Fruit fly (Drosophila melanogaster): Measurements from ENCODE around the gene Flo2.

Flo2 gene

DNA sequence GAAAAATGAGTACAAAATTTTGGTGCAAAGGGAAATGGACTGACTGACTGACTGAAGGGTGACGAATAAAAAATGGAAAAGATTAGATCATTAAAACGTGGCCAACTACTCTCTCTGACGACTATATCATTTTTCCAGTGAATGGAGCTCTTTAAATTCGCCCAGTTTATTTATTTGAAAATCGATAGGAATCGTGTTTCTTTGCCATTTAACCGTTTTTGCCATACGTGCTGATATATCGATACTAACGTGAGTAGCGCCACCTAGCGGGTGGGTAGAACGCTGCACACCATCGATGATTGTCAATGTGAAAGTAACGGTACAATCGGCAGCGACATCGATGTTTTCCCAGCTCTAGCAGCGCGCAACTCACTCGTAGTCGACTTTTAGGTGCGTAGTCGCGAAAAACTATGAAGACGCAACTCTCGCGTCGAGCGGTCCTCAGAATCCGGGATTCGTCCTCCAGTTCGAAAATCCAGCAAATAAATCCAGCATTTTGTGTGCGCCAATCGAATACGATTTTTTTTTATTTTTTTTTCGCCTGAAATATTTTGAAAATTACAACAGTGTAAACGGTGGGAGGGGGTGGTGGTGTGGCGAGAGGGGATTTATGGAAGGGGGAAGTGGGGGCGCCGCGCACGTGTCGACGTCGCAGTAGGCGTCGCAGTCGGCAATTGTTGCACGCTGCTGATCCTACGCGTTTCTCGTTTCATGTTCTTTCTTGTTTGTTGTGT lies 116.0 kb downstream of the Flo2 start, which contains the start of the genes CG9030 and eag:
TSS of gene CG9030 (minus strand) at position 51 of the 734 bp plus-strand sequence.
TSS of gene eag (plus strand) at position 428 of the 734 bp plus-strand sequence.
- no peak for TF ChIP-seq Blimp-1 (GFP tag; optimal IDR thresholded peaks at IDR 0.05)
- TF ChIP-seq Usf (GFP tag; optimal IDR thresholded peaks at IDR 0.05) = no peak
- no peak for TF ChIP-seq maf-S (GFP tag; optimal IDR thresholded peaks at IDR 0.05)
- TF ChIP-seq Mad (GFP tag; optimal IDR thresholded peaks at IDR 0.05) = no peak
- no peak for TF ChIP-seq CG34376 (GFP tag; optimal IDR thresholded peaks at IDR 0.05)
- TF ChIP-seq Ravus (GFP tag; IDR thresholded peaks at IDR 0.05) = no peak
- no peak for TF ChIP-seq tx (GFP tag; optimal IDR thresholded peaks at IDR 0.05)
- TF ChIP-seq hb (GFP tag; IDR thresholded peaks at IDR 0.05; ENCODE audit: partially characterized antibody) = peak; percentile 86
- TF ChIP-seq CG4820 (GFP tag; optimal IDR thresholded peaks at IDR 0.05) = no peak
- no peak for TF ChIP-seq gcm (GFP tag; optimal IDR thresholded peaks at IDR 0.05)
- peak; percentile 85 for TF ChIP-seq E2f2 (GFP tag; IDR thresholded peaks at IDR 0.05)
- TF ChIP-seq oc (tag; optimal IDR thresholded peaks at IDR 0.05) = no peak
- no peak for TF ChIP-seq CG18476 (GFP tag; optimal IDR thresholded peaks at IDR 0.05)
- TF ChIP-seq CG15601 (tag; optimal IDR thresholded peaks at IDR 0.05) = no peak
- TF ChIP-seq Nf-YA (GFP tag; IDR thresholded peaks at IDR 0.05) = no peak
- peak; percentile 85 for TF ChIP-seq CG34224 (GFP tag; IDR thresholded peaks at IDR 0.05; ENCODE audit: partially characterized antibody)
- TF ChIP-seq tio (GFP tag; optimal IDR thresholded peaks at IDR 0.05) = no peak
- no peak for TF ChIP-seq CG4424 (GFP tag; optimal IDR thresholded peaks at IDR 0.05)
- TF ChIP-seq chn (GFP tag; optimal IDR thresholded peaks at IDR 0.05) = no peak
- TF ChIP-seq CG11504 (tag; optimal IDR thresholded peaks at IDR 0.05) = peak; percentile 36
- no peak for TF ChIP-seq Awh (GFP tag; IDR thresholded peaks at IDR 0.05)
- TF ChIP-seq Chrac-16 (GFP tag; optimal IDR thresholded peaks at IDR 0.05) = no peak
- no peak for TF ChIP-seq Six4 (GFP tag; optimal IDR thresholded peaks at IDR 0.05)
- no peak for TF ChIP-seq sens-2 (GFP tag; IDR thresholded peaks at IDR 0.05)
- no peak for TF ChIP-seq CG17359 (tag; optimal IDR thresholded peaks at IDR 0.05)
- no peak for TF ChIP-seq ken (GFP tag; IDR thresholded peaks at IDR 0.05)
- no peak for TF ChIP-seq pfk (GFP tag; optimal IDR thresholded peaks at IDR 0.05)
- TF ChIP-seq tup (GFP tag; optimal IDR thresholded peaks at IDR 0.05) = no peak
- TF ChIP-seq CG9215 (GFP tag; IDR thresholded peaks at IDR 0.05) = no peak
- TF ChIP-seq Neu2 (GFP tag; optimal IDR thresholded peaks at IDR 0.05; ENCODE audit: borderline replicate concordance) = peak; percentile 87
- peak; percentile 94 for TF ChIP-seq Myb (GFP tag; optimal IDR thresholded peaks at IDR 0.05)
- TF ChIP-seq Med (GFP tag) = peak; percentile 88
- no peak for TF ChIP-seq jumu (GFP tag; optimal IDR thresholded peaks at IDR 0.05)
- no peak for TF ChIP-seq CG6813 (GFP tag; optimal IDR thresholded peaks at IDR 0.05)
- TF ChIP-seq CG11398 (GFP tag; optimal IDR thresholded peaks at IDR 0.05) = no peak
- TF ChIP-seq wdn (GFP tag; IDR thresholded peaks at IDR 0.05) = no peak
- 0 out of 2 replicates have a peak, but pooled peaks have one; percentile 15 for TF ChIP-seq Xrp1 (GFP tag; IDR thresholded peaks at IDR 0.05)
- TF ChIP-seq exex (tag; optimal IDR thresholded peaks at IDR 0.05) = no peak
- no peak for TF ChIP-seq Trl (optimal IDR thresholded peaks at IDR 0.05)
- TF ChIP-seq Trl (GFP tag; optimal IDR thresholded peaks at IDR 0.05) = peak; percentile 34
- TF ChIP-seq HmgD (GFP tag; optimal IDR thresholded peaks at IDR 0.05) = peak; percentile 12
- peak; percentile 48; the same call in 1 of the 2 replicates for TF ChIP-seq sob (GFP tag; IDR thresholded peaks at IDR 0.05)
- TF ChIP-seq pnt (GFP tag; optimal IDR thresholded peaks at IDR 0.05) = no peak
- no peak for TF ChIP-seq psq (GFP tag; optimal IDR thresholded peaks at IDR 0.05)
- peak; percentile 6 for TF ChIP-seq CG30403 (GFP tag; optimal IDR thresholded peaks at IDR 0.05)
- TF ChIP-seq Doc3 (GFP tag; IDR thresholded peaks at IDR 0.05; ENCODE audit: partially characterized antibody) = peak; percentile 84
- no peak for TF ChIP-seq Rx (GFP tag; IDR thresholded peaks at IDR 0.05)
- no peak for TF ChIP-seq CG17361 (GFP tag; IDR thresholded peaks at IDR 0.05)
- TF ChIP-seq NK7.1 (GFP tag; optimal IDR thresholded peaks at IDR 0.05) = no peak
- no peak for TF ChIP-seq HLHmδ (GFP tag; optimal IDR thresholded peaks at IDR 0.05)
- peak; percentile 28 for TF ChIP-seq CG2120 (GFP tag; optimal IDR thresholded peaks at IDR 0.05)
